Worm (Caenorhabditis elegans): ENCODE measurements around the gene ugt-38.

ce11 chrV:7153046-7153445, 5.8 kb upstream of the ugt-38 start, which contains the start of gene fat-7:
- TF ChIP-seq nhr-237 (tag; optimal IDR thresholded peaks at IDR 0.05) (no peak), ceh-83 (GFP tag; optimal IDR thresholded peaks at IDR 0.05) (no peak), tbx-8 (GFP tag; optimal IDR thresholded peaks at IDR 0.05) (no peak)

Measured in whole organism, mixed stage, embryonic.